Worm (Caenorhabditis elegans) whole organism, L4 larva: Measurements from ENCODE around the gene vps-36.

Experiments used
- F10B5.3 ChIP-seq: sonication (generic microtip); optimal IDR thresholded peaks from 2 replicates; lab custom pipeline; 2016; ENCODE audit warnings: mild to moderate bottlenecking, missing genetic modification characterization, missing compliant biosample characterization
- T20F7.1 ChIP-seq: fragments of 200-800 bp; sonication (Bioruptor generic); optimal IDR thresholded peaks from 2 replicates; lab custom pipeline; 2018; ENCODE audit warnings: mild to moderate bottlenecking, missing genetic modification characterization, missing compliant biosample characterization
- Y5F2A.4 ChIP-seq: fragments of 200-800 bp; sonication (Bioruptor generic); optimal IDR thresholded peaks from 2 replicates; lab custom pipeline; 2018; ENCODE audit warnings: mild to moderate bottlenecking, missing genetic modification characterization, missing compliant biosample characterization
- Y75B8A.6 ChIP-seq: fragments of 200-800 bp; sonication (Bioruptor generic); IDR thresholded peaks from 2 replicates; pipeline ENCODE4 v1.3.6; 2022; ENCODE audit warnings: missing genetic modification reagents, missing genetic modification characterization, missing compliant biosample characterization
- ZK546.5 ChIP-seq, 2 experiments: sonication (generic microtip); optimal IDR thresholded peaks; 2 replicates each; lab custom pipeline; 2017; ENCODE audit warnings: missing biosample characterization in 2 of 2, missing genetic modification characterization in 2 of 2
- ama-1 ChIP-seq: fragments of 150-350 bp; optimal IDR thresholded peaks from 2 replicates; lab custom pipeline; 2014; ENCODE audit warnings: inconsistent platforms, mixed read lengths
- ceh-20 ChIP-seq: fragments of 200-800 bp; sonication (Bioruptor generic); IDR thresholded peaks from 2 replicates; pipeline ENCODE4 v1.3.6; 2022; ENCODE audit warnings: missing genetic modification reagents, missing genetic modification characterization, missing compliant biosample characterization
- ceh-32 ChIP-seq: sonication (generic microtip); optimal IDR thresholded peaks from 2 replicates; lab custom pipeline; 2016; ENCODE audit warnings: mild to moderate bottlenecking, missing genetic modification characterization, missing compliant biosample characterization; ENCODE audit not compliant: poor library complexity
- ceh-62 ChIP-seq: sonication (generic microtip); optimal IDR thresholded peaks from 2 replicates; lab custom pipeline; 2017; ENCODE audit warnings: missing biosample characterization, missing genetic modification characterization
- ceh-82 ChIP-seq: sonication (generic microtip); optimal IDR thresholded peaks from 2 replicates; lab custom pipeline; 2017; ENCODE audit warnings: missing biosample characterization, missing genetic modification characterization
- daf-16 ChIP-seq, 3 experiments: sonication (generic microtip); optimal IDR thresholded peaks; 2 replicates each; lab custom pipeline; 2016 to 2017; ENCODE audit warnings: missing genetic modification characterization in 3 of 3, missing genetic modification reagents in 3 of 3, mild to moderate bottlenecking in 2 of 3, missing compliant biosample characterization in 2 of 3, missing biosample characterization in 1 of 3, moderate library complexity in 1 of 3
- dmd-9 ChIP-seq: fragments of 200-800 bp; sonication (Bioruptor generic); IDR thresholded peaks from 2 replicates; pipeline ENCODE4 v1.3.6; 2022; ENCODE audit warnings: missing genetic modification reagents, missing genetic modification characterization, missing compliant biosample characterization
- dpl-1 ChIP-seq: fragments of 150-350 bp; optimal IDR thresholded peaks from 2 replicates; lab custom pipeline; 2014; ENCODE audit warnings: missing biosample characterization, missing genetic modification reagents, missing genetic modification characterization
- egl-27 ChIP-seq: sonication (generic microtip); optimal IDR thresholded peaks from 3 replicates; lab custom pipeline; 2017; ENCODE audit warnings: missing biosample characterization, missing genetic modification reagents, missing genetic modification characterization
- egl-43 ChIP-seq: fragments of 200-800 bp; sonication (Bioruptor generic); IDR thresholded peaks from 2 replicates; pipeline ENCODE4 v1.3.6; 2022; ENCODE audit warnings: missing genetic modification reagents, missing genetic modification characterization, missing compliant biosample characterization
- hif-1 ChIP-seq, 2 experiments: sonication (generic microtip); optimal IDR thresholded peaks; 2 replicates each; lab custom pipeline; 2016 to 2017; ENCODE audit warnings: missing compliant biosample characterization in 2 of 2, missing genetic modification characterization in 2 of 2, missing genetic modification reagents in 2 of 2, missing genotype in 2 of 2, mild to moderate bottlenecking in 1 of 2
- hmg-1.1 ChIP-seq: fragments of 200-800 bp; sonication (Bioruptor generic); IDR thresholded peaks from 2 replicates; pipeline ENCODE4 v1.3.6; 2022; ENCODE audit warnings: missing genetic modification reagents, missing genetic modification characterization, missing compliant biosample characterization
- lin-1 ChIP-seq: fragments of 200-800 bp; sonication (Bioruptor generic); IDR thresholded peaks from 2 replicates; pipeline ENCODE4 v1.3.6; 2022; ENCODE audit warnings: missing genetic modification reagents, missing genetic modification characterization, missing compliant biosample characterization
- lin-38 ChIP-seq: fragments of 200-800 bp; sonication (Bioruptor generic); IDR thresholded peaks from 2 replicates; pipeline ENCODE4 v1.3.6; 2022; ENCODE audit warnings: missing genetic modification reagents, missing genetic modification characterization, missing compliant biosample characterization
- lir-3 ChIP-seq: sonication (generic microtip); optimal IDR thresholded peaks from 2 replicates; lab custom pipeline; 2016; ENCODE audit warnings: mild to moderate bottlenecking, missing genetic modification characterization, missing compliant biosample characterization
- lsy-2 ChIP-seq, 2 experiments: fragments of 150-350 bp in 1 of 2; sonication (generic microtip) in 1 of 2; optimal IDR thresholded peaks; 2 replicates each; lab custom pipeline; 2014 to 2017; ENCODE audit warnings: missing biosample characterization in 2 of 2, missing genetic modification characterization in 2 of 2
- madf-5 ChIP-seq, 2 experiments: fragments of 200-800 bp; sonication (Bioruptor generic); IDR thresholded peaks; 2 replicates each; pipeline ENCODE4 v1.3.6; 2022; ENCODE audit warnings: missing compliant biosample characterization in 2 of 2, missing genetic modification characterization in 2 of 2
- madf-9 ChIP-seq: fragments of 200-800 bp; sonication (Bioruptor generic); conservative IDR thresholded peaks from 2 replicates; pipeline ENCODE4 v1.3.6; 2022; ENCODE audit warnings: missing genetic modification reagents, missing genetic modification characterization, missing compliant biosample characterization
- mdt-29 ChIP-seq: fragments of 200-800 bp; sonication (Bioruptor generic); IDR thresholded peaks from 2 replicates; pipeline ENCODE4 v1.3.6; 2022; ENCODE audit warnings: missing genetic modification reagents, missing genetic modification characterization, missing compliant biosample characterization
- mep-1 ChIP-seq: fragments of 150-350 bp; sonication (generic microtip); optimal IDR thresholded peaks from 3 replicates; lab custom pipeline; 2014; ENCODE audit warnings: missing biosample characterization, missing genetic modification characterization
- mxl-3 ChIP-seq: fragments of 200-800 bp; sonication (Bioruptor generic); optimal IDR thresholded peaks from 2 replicates; lab custom pipeline; 2018; ENCODE audit warnings: mild to moderate bottlenecking, missing genetic modification characterization, missing compliant biosample characterization
- nhr-10 ChIP-seq: fragments of 150-350 bp; optimal IDR thresholded peaks from 2 replicates; lab custom pipeline; 2014; ENCODE audit warnings: missing biosample characterization, missing genetic modification characterization
- nhr-102 ChIP-seq: sonication (generic microtip); optimal IDR thresholded peaks from 2 replicates; lab custom pipeline; 2016; ENCODE audit warnings: mild to moderate bottlenecking, missing genetic modification characterization, moderate library complexity, missing compliant biosample characterization
- nhr-25 ChIP-seq: sonication (generic microtip); optimal IDR thresholded peaks from 2 replicates; lab custom pipeline; 2017; ENCODE audit warnings: missing genetic modification characterization, mild to moderate bottlenecking, missing compliant biosample characterization, antibody characterized with exemption, moderate library complexity, borderline replicate concordance; ENCODE audit not compliant: insufficient read depth
- nhr-41 ChIP-seq: fragments of 200-800 bp; sonication (Bioruptor generic); IDR thresholded peaks from 2 replicates; pipeline ENCODE4 v1.3.6; 2022; ENCODE audit warnings: missing genetic modification reagents, missing genetic modification characterization, missing compliant biosample characterization
- nhr-48 ChIP-seq: sonication (generic microtip); optimal IDR thresholded peaks from 2 replicates; lab custom pipeline; 2016; ENCODE audit warnings: mild to moderate bottlenecking, missing genetic modification characterization, missing compliant biosample characterization
- nhr-6 ChIP-seq: fragments of 150-350 bp; optimal IDR thresholded peaks from 2 replicates; lab custom pipeline; 2014; ENCODE audit warnings: missing biosample characterization, missing genetic modification characterization
- nhr-76 ChIP-seq: fragments of 150-350 bp; optimal IDR thresholded peaks from 2 replicates; lab custom pipeline; 2014; ENCODE audit warnings: missing biosample characterization, missing genetic modification characterization
- nhr-77 ChIP-seq: fragments of 150-350 bp; optimal IDR thresholded peaks from 2 replicates; lab custom pipeline; 2014; ENCODE audit warnings: missing biosample characterization, missing genetic modification characterization
- pha-4 ChIP-seq, 2 experiments: fragments of 150-350 bp in 1 of 2; fragments of 200-800 bp in 1 of 2; sonication (Bioruptor generic) in 1 of 2; IDR thresholded peaks in 1 of 2; optimal IDR thresholded peaks in 1 of 2; 2 replicates each; pipeline versions ENCODE4 v1.3.6 to Lab custom; 2014 to 2022; ENCODE audit warnings: missing genetic modification characterization in 2 of 2, missing genetic modification reagents in 2 of 2, missing biosample characterization in 1 of 2, missing compliant biosample characterization in 1 of 2
- saeg-2 ChIP-seq: fragments of 200-800 bp; sonication (Bioruptor generic); IDR thresholded peaks from 2 replicates; pipeline ENCODE4 v1.3.6; 2022; ENCODE audit warnings: missing genetic modification reagents, missing genetic modification characterization, missing compliant biosample characterization
- sdz-12 ChIP-seq: fragments of 200-800 bp; sonication (Bioruptor generic); optimal IDR thresholded peaks from 2 replicates; lab custom pipeline; 2018; ENCODE audit warnings: mild to moderate bottlenecking, missing genetic modification characterization, missing compliant biosample characterization
- set-16 ChIP-seq: fragments of 200-800 bp; sonication (Bioruptor generic); IDR thresholded peaks from 2 replicates; pipeline ENCODE4 v1.3.6; 2022; ENCODE audit warnings: missing genetic modification reagents, missing genetic modification characterization, missing compliant biosample characterization
- spr-3 ChIP-seq: fragments of 200-800 bp; sonication (Bioruptor generic); optimal IDR thresholded peaks from 2 replicates; lab custom pipeline; 2018; ENCODE audit warnings: mild to moderate bottlenecking, missing genetic modification characterization, missing compliant biosample characterization
- tag-97 ChIP-seq: fragments of 200-800 bp; sonication (Bioruptor generic); IDR thresholded peaks from 2 replicates; pipeline ENCODE4 v1.3.6; 2022; ENCODE audit warnings: missing genetic modification characterization, missing compliant biosample characterization
- unc-39 ChIP-seq: sonication (generic microtip); optimal IDR thresholded peaks from 2 replicates; lab custom pipeline; 2017; ENCODE audit warnings: missing biosample characterization, missing genetic modification characterization
- unc-62 ChIP-seq, 3 experiments: fragments of 150-350 bp in 1 of 3; sonication (generic microtip); optimal IDR thresholded peaks in 2 of 3; peaks in 1 of 3; 1 replicate in 1 of 3; 2 replicates in 2 of 3; lab custom pipeline; 2014 to 2017; ENCODE audit warnings: missing biosample characterization in 3 of 3, missing genetic modification characterization in 3 of 3, missing genetic modification reagents in 3 of 3, missing genotype in 1 of 3
- vab-7 ChIP-seq: fragments of 200-800 bp; sonication (Bioruptor generic); IDR thresholded peaks from 2 replicates; pipeline ENCODE4 v1.3.6; 2022; ENCODE audit warnings: missing genetic modification reagents, missing genetic modification characterization, missing compliant biosample characterization
- zfp-2 ChIP-seq: sonication (generic microtip); optimal IDR thresholded peaks from 2 replicates; lab custom pipeline; 2016; ENCODE audit warnings: mild to moderate bottlenecking, missing genetic modification characterization, missing compliant biosample characterization
- zfp-3 ChIP-seq: fragments of 200-800 bp; sonication (Bioruptor generic); conservative IDR thresholded peaks from 2 replicates; pipeline ENCODE4 v1.3.6; 2022; ENCODE audit warnings: missing genetic modification reagents, missing genetic modification characterization, missing compliant biosample characterization
- zip-2 ChIP-seq: fragments of 150-350 bp; optimal IDR thresholded peaks from 2 replicates; lab custom pipeline; 2014; ENCODE audit warnings: missing biosample characterization, missing genetic modification characterization

The vps-36 gene

ce11 chrV:10954334-10954733 lies 6.1 kb downstream of the vps-36 start, which contains the start of gene clec-221:
clec-221 (minus strand) TSS chrV:10954434.
- TF ChIP-seq ceh-20, result no peak
- no peak for TF ChIP-seq egl-43 (GFP tag; lab: Robert Waterston, UW)
- TF ChIP-seq nhr-48 (tag; lab: Kevin White, UChicago), result no peak
- no peak for TF ChIP-seq madf-9 (GFP tag; lab: Robert Waterston, UW)
- no peak for TF ChIP-seq tag-97
- no peak for TF ChIP-seq nhr-41 (GFP tag; lab: Robert Waterston, UW)
- TF ChIP-seq mxl-3 (GFP tag; lab: Kevin White, UChicago), result no peak
- no peak for TF ChIP-seq egl-27 (tag; lab: Kevin White, UChicago)
- TF ChIP-seq zip-2 (tag; lab: Kevin White, UChicago), result no peak
- no peak for TF ChIP-seq lin-38 (GFP tag; lab: Robert Waterston, UW)
- TF ChIP-seq madf-5 (GFP tag; IDR thresholded peaks at IDR 0.05; lab: Robert Waterston, UW), result no peak
- no peak for TF ChIP-seq nhr-25
- no peak for TF ChIP-seq nhr-6 (tag; lab: Kevin White, UChicago)
- no peak for TF ChIP-seq T20F7.1 (GFP tag; lab: Kevin White, UChicago)
- no peak for TF ChIP-seq nhr-102 (tag; lab: Kevin White, UChicago)
- TF ChIP-seq, all 104 proteins: peak for 0

DNA sequence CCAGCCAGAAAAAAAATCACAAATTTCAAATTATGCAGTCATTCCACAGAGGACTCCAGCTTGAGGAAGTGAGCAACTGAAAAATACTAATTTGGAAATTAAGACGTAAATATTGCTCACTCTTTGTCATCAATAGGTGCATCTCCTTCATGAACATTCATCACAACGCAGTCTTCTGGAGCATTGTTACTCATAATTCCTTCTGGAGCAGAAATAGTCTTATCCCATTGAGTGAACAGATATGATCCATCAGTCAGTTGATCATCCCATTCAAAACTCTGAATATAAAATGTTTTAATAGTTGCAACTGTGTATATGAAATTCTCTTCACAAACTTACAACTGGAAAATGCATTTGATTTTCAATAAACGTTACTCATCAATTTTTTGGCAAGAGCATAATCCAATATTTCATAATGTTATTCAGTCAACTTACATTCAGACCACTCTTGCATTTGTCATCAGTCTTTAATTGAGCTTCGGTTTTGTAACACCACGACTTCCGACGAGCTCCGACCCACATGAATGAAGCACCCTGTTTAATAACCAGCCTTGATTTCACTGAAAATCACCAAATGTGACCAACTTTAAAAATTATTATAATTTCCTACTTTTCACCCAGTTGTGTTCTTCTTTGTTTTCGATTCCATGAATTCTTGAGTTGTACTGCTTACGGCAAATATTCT lies 6.9 kb downstream of the vps-36 start:
- peak; percentile 72 for TF ChIP-seq ama-1 (lab: Kevin White, UChicago)
- no peak for TF ChIP-seq Y75B8A.6
- no peak for TF ChIP-seq ceh-82
- TF ChIP-seq mep-1 (tag; lab: Kevin White, UChicago), result peak; percentile 35
- no peak for TF ChIP-seq dpl-1 (GFP tag; lab: Kevin White, UChicago)
- TF ChIP-seq zfp-3 (GFP tag; lab: Robert Waterston, UW), result peak; percentile 95
- peak in 1 of 2 experiments; percentile 61 for TF ChIP-seq lsy-2 (tag; optimal IDR thresholded peaks at IDR 0.05; lab: Kevin White, UChicago)
- no peak for TF ChIP-seq nhr-10 (tag; lab: Kevin White, UChicago)
- TF ChIP-seq nhr-77 (tag; lab: Kevin White, UChicago), result peak; percentile 24
- peak; percentile 57; the same call in 1 of the 2 replicates for TF ChIP-seq saeg-2 (GFP tag; lab: Robert Waterston, UW)
- no peak for TF ChIP-seq nhr-76 (tag; lab: Kevin White, UChicago)
- TF ChIP-seq dmd-9 (GFP tag; lab: Robert Waterston, UW), result no peak
- TF ChIP-seq lin-1, result no peak
- TF ChIP-seq mdt-29, result 0 out of 2 replicates have a peak, but pooled peaks have one; percentile 32
- peak; percentile 19 to 67 for TF ChIP-seq unc-62 (GFP tag; optimal IDR thresholded peaks at IDR 0.05 in 1 of 2; lab: Kevin White, UChicago)
- no peak for TF ChIP-seq unc-62 (tag; optimal IDR thresholded peaks at IDR 0.05; lab: Kevin White, UChicago)
- no peak for TF ChIP-seq ZK546.5 (tag; optimal IDR thresholded peaks at IDR 0.05; lab: Kevin White, UChicago)
- no peak for TF ChIP-seq spr-3 (GFP tag; lab: Kevin White, UChicago)
- TF ChIP-seq pha-4 (GFP tag; IDR thresholded peaks at IDR 0.05; lab: Robert Waterston, UW), result no peak
- no peak for TF ChIP-seq pha-4 (tag; optimal IDR thresholded peaks at IDR 0.05; lab: Kevin White, UChicago)
- TF ChIP-seq nhr-25, result peak; percentile 18
- peak; percentile 69 for TF ChIP-seq T20F7.1 (GFP tag; lab: Kevin White, UChicago)
- no peak for TF ChIP-seq vab-7 (GFP tag; lab: Robert Waterston, UW)
- peak; percentile 59 for TF ChIP-seq sdz-12 (GFP tag; lab: Kevin White, UChicago)
- no peak for TF ChIP-seq Y5F2A.4
- TF ChIP-seq set-16 (GFP tag; lab: Robert Waterston, UW), result no peak
- peak; percentile 43; the same call in 1 of the 2 replicates for TF ChIP-seq hmg-1.1 (GFP tag; lab: Robert Waterston, UW)
- TF ChIP-seq zfp-2, result no peak
- peak in 1 of 2 experiments; percentile 6 for TF ChIP-seq hif-1 (tag; optimal IDR thresholded peaks at IDR 0.05; lab: Kevin White, UChicago)
- no peak for TF ChIP-seq lir-3 (tag; lab: Kevin White, UChicago)
- no peak for TF ChIP-seq unc-39 (tag; lab: Kevin White, UChicago)
- TF ChIP-seq daf-16 (GFP tag; optimal IDR thresholded peaks at IDR 0.05; lab: Kevin White, UChicago), result peak in 1 of 2 experiments; percentile 48
- no peak for TF ChIP-seq daf-16 (tag; optimal IDR thresholded peaks at IDR 0.05; lab: Kevin White, UChicago)
- TF ChIP-seq ceh-62, result no peak
- TF ChIP-seq ceh-32 (tag; lab: Kevin White, UChicago), result no peak
- no peak for TF ChIP-seq F10B5.3 (tag; lab: Kevin White, UChicago)
